Fruit fly (Drosophila melanogaster) whole organism, embryonic: ENCODE results near the gene CG5382.

ENCODE experiments used
- Bdp1 ChIP-seq: fragments of 200-800 bp; sonication (Bioruptor generic); optimal IDR thresholded peaks from 3 replicates; lab custom pipeline; 2016; ENCODE audit warnings: missing biosample characterization, missing genetic modification characterization
- Bgb ChIP-seq: fragments of 200-800 bp; sonication (Bioruptor generic); IDR thresholded peaks from 2 replicates; pipeline ENCODE4 v1.3.6; 2022; ENCODE audit warnings: missing biosample characterization, missing genetic modification characterization; ENCODE audit not compliant: partially characterized antibody
- CG12219 ChIP-seq: fragments of 200-800 bp; sonication (Bioruptor generic); optimal IDR thresholded peaks from 3 replicates; lab custom pipeline; 2018; ENCODE audit warnings: missing biosample characterization, mild to moderate bottlenecking, missing genetic modification characterization
- CG14710 ChIP-seq: fragments of 200-800 bp; sonication (Bioruptor generic); optimal IDR thresholded peaks from 3 replicates; lab custom pipeline; 2019; ENCODE audit warnings: missing biosample characterization, mild to moderate bottlenecking, missing genetic modification characterization, moderate library complexity
- CG14860 ChIP-seq: fragments of 200-800 bp; sonication (Bioruptor generic); IDR thresholded peaks from 3 replicates; pipeline ENCODE4 v1.3.6; 2022; ENCODE audit warnings: missing biosample characterization, missing genetic modification characterization; ENCODE audit not compliant: partially characterized antibody
- CG16813 ChIP-seq: fragments of 200-800 bp; sonication (Bioruptor generic); IDR thresholded peaks from 3 replicates; pipeline ENCODE4 v1.3.6; 2022; ENCODE audit warnings: missing biosample characterization, missing genetic modification characterization; ENCODE audit not compliant: partially characterized antibody
- CG1832 ChIP-seq: fragments of 200-800 bp; sonication (Bioruptor generic); optimal IDR thresholded peaks from 2 replicates; lab custom pipeline; 2017; ENCODE audit warnings: missing biosample characterization, mild to moderate bottlenecking, missing genetic modification characterization, inconsistent platforms
- CG31388 ChIP-seq: fragments of 200-800 bp; sonication (Bioruptor generic); optimal IDR thresholded peaks from 2 replicates; lab custom pipeline; 2016; ENCODE audit warnings: missing biosample characterization, missing genetic modification characterization
- CG34224 ChIP-seq: fragments of 200-800 bp; sonication (Bioruptor generic); IDR thresholded peaks from 3 replicates; pipeline ENCODE4 v1.3.6; 2022; ENCODE audit warnings: missing biosample characterization, missing genetic modification characterization; ENCODE audit not compliant: partially characterized antibody
- CG43689 ChIP-seq: fragments of 200-800 bp; sonication (Bioruptor generic); IDR thresholded peaks from 2 replicates; pipeline ENCODE4 v1.3.6; 2022; ENCODE audit warnings: missing biosample characterization, missing genetic modification characterization
- CG6791 ChIP-seq: fragments of 200-800 bp; sonication (Bioruptor generic); IDR thresholded peaks from 3 replicates; pipeline ENCODE4 v1.3.6; 2022; ENCODE audit warnings: missing biosample characterization, missing genetic modification characterization; ENCODE audit not compliant: partially characterized antibody
- CG8290 ChIP-seq, 3 experiments: fragments of 200-800 bp; sonication (Bioruptor generic); optimal IDR thresholded peaks; 2 replicates each; lab custom pipeline; 2016 to 2019; ENCODE audit warnings: missing biosample characterization in 3 of 3, missing genetic modification characterization in 3 of 3, mild to moderate bottlenecking in 2 of 3, moderate library complexity in 1 of 3
- CG8944 ChIP-seq: fragments of 200-800 bp; sonication (Bioruptor generic); optimal IDR thresholded peaks from 3 replicates; lab custom pipeline; 2016; ENCODE audit warnings: missing biosample characterization, missing genetic modification characterization
- CG9797 ChIP-seq: fragments of 200-800 bp; sonication (Bioruptor generic); optimal IDR thresholded peaks from 3 replicates; lab custom pipeline; 2018; ENCODE audit warnings: missing biosample characterization, mild to moderate bottlenecking, missing genetic modification characterization
- E2f2 ChIP-seq: fragments of 200-800 bp; sonication (Bioruptor generic); IDR thresholded peaks from 2 replicates; pipeline ENCODE4 v1.3.6; 2022; ENCODE audit warnings: missing biosample characterization, missing genetic modification characterization
- Hr51 ChIP-seq, 2 experiments: fragments of 200-800 bp; sonication (Bioruptor generic); optimal IDR thresholded peaks; 2 replicates in 1 of 2; 3 replicates in 1 of 2; lab custom pipeline; 2016 to 2018; ENCODE audit warnings: missing biosample characterization in 2 of 2, missing genetic modification characterization in 2 of 2, mild to moderate bottlenecking in 1 of 2, moderate library complexity in 1 of 2
- Lim3 ChIP-seq: fragments of 200-800 bp; sonication (Bioruptor generic); IDR thresholded peaks from 2 replicates; pipeline ENCODE4 v1.3.6; 2022; ENCODE audit warnings: missing biosample characterization, missing genetic modification characterization
- Med ChIP-seq: fragments of 200-800 bp; sonication (Bioruptor generic); peaks from one replicate; lab custom pipeline; 2016; ENCODE audit warnings: missing biosample characterization, missing genetic modification characterization, mild to moderate bottlenecking, inconsistent platforms, moderate library complexity
- Opbp ChIP-seq: fragments of 200-800 bp; sonication (Bioruptor generic); IDR thresholded peaks from 3 replicates; pipeline ENCODE4 v1.3.6; 2022; ENCODE audit warnings: missing biosample characterization, missing genetic modification characterization; ENCODE audit not compliant: partially characterized antibody
- Poxn ChIP-seq: fragments of 200-800 bp; sonication (Bioruptor generic); IDR thresholded peaks from 2 replicates; pipeline ENCODE4 v1.3.6; 2022; ENCODE audit warnings: missing biosample characterization, missing genetic modification characterization
- Scr ChIP-seq: fragments of 200-800 bp; sonication (Bioruptor generic); IDR thresholded peaks from 2 replicates; pipeline ENCODE4 v1.3.6; 2022; ENCODE audit warnings: missing biosample characterization, missing genetic modification characterization; ENCODE audit not compliant: partially characterized antibody
- Six4 ChIP-seq: fragments of 200-800 bp; sonication (Bioruptor generic); optimal IDR thresholded peaks from 2 replicates; lab custom pipeline; 2016; ENCODE audit warnings: missing biosample characterization, missing genetic modification characterization
- Spps ChIP-seq: fragments of 200-800 bp; sonication (Bioruptor generic); optimal IDR thresholded peaks from 2 replicates; lab custom pipeline; 2018; ENCODE audit warnings: missing biosample characterization, mild to moderate bottlenecking, missing genetic modification characterization
- Trl ChIP-seq, 3 experiments: fragments of >200 bp in 2 of 3; fragments of 200-800 bp in 1 of 3; sonication (Bioruptor generic) in 1 of 3; optimal IDR thresholded peaks; 2 replicates in 1 of 3; 3 replicates in 2 of 3; lab custom pipeline; 2016 to 2017; ENCODE audit warnings: missing biosample characterization in 1 of 3, missing genetic modification characterization in 1 of 3
- Usf ChIP-seq: fragments of 200-800 bp; sonication (Bioruptor generic); optimal IDR thresholded peaks from 2 replicates; lab custom pipeline; 2017; ENCODE audit warnings: missing genotype, missing biosample characterization, missing genetic modification characterization
- Vsx1 ChIP-seq: fragments of 200-800 bp; sonication (Bioruptor generic); optimal IDR thresholded peaks from 2 replicates; lab custom pipeline; 2017; ENCODE audit warnings: missing biosample characterization, mild to moderate bottlenecking, missing genetic modification characterization, missing genetic modification reagents
- amos ChIP-seq: fragments of 200-800 bp; sonication (Bioruptor generic); IDR thresholded peaks from 2 replicates; pipeline ENCODE4 v1.3.6; 2022; ENCODE audit warnings: missing biosample characterization, missing genetic modification characterization; ENCODE audit not compliant: partially characterized antibody
- dan ChIP-seq: fragments of 200-800 bp; sonication (Bioruptor generic); IDR thresholded peaks from 2 replicates; pipeline ENCODE4 v1.3.6; 2022; ENCODE audit warnings: missing biosample characterization, missing genetic modification characterization
- ems ChIP-seq: fragments of 200-800 bp; sonication (Bioruptor generic); optimal IDR thresholded peaks from 3 replicates; lab custom pipeline; 2016; ENCODE audit warnings: missing biosample characterization, missing genetic modification characterization
- exex ChIP-seq: fragments of 200-800 bp; sonication (Bioruptor generic); optimal IDR thresholded peaks from 4 replicates; lab custom pipeline; 2018; ENCODE audit warnings: missing biosample characterization, mild to moderate bottlenecking, missing genetic modification characterization, moderate library complexity
- grn ChIP-seq: fragments of 200-800 bp; sonication (Bioruptor generic); optimal IDR thresholded peaks from 3 replicates; lab custom pipeline; 2017; ENCODE audit warnings: missing biosample characterization, missing genetic modification characterization
- hb ChIP-seq: fragments of 200-800 bp; sonication (Bioruptor generic); IDR thresholded peaks from 3 replicates; pipeline ENCODE4 v1.3.6; 2022; ENCODE audit warnings: missing biosample characterization, missing genetic modification characterization; ENCODE audit not compliant: partially characterized antibody
- hkb ChIP-seq, 2 experiments: fragments of 200-800 bp in 1 of 2; fragments of >200 bp in 1 of 2; sonication (Bioruptor generic) in 1 of 2; IDR thresholded peaks in 1 of 2; optimal IDR thresholded peaks in 1 of 2; 2 replicates each; pipeline versions ENCODE4 v1.3.6 to Lab custom; 2017 to 2022; ENCODE audit warnings: missing biosample characterization in 1 of 2, missing genetic modification characterization in 1 of 2
- lab ChIP-seq: fragments of 200-800 bp; sonication (Bioruptor generic); optimal IDR thresholded peaks from 3 replicates; lab custom pipeline; 2017; ENCODE audit warnings: missing biosample characterization, missing genetic modification characterization, mild to moderate bottlenecking, moderate library complexity, missing genetic modification reagents
- lola ChIP-seq, 3 experiments: fragments of >200 bp in 2 of 3; fragments of 200-800 bp in 1 of 3; sonication (Bioruptor generic) in 1 of 3; optimal IDR thresholded peaks; 2 replicates each; lab custom pipeline; 2017 to 2019; ENCODE audit warnings: missing biosample characterization in 3 of 3, missing genetic modification characterization in 3 of 3, mild to moderate bottlenecking in 1 of 3, moderate library complexity in 1 of 3
- maf-S ChIP-seq: fragments of 200-800 bp; sonication (Bioruptor generic); optimal IDR thresholded peaks from 2 replicates; lab custom pipeline; 2016; ENCODE audit warnings: missing biosample characterization, missing genetic modification characterization
- mld ChIP-seq: fragments of 200-800 bp; sonication (Bioruptor generic); IDR thresholded peaks from 3 replicates; pipeline ENCODE4 v1.3.6; 2022; ENCODE audit warnings: missing biosample characterization, missing genetic modification characterization; ENCODE audit not compliant: partially characterized antibody
- odd ChIP-seq: fragments of 200-800 bp; sonication (Bioruptor generic); optimal IDR thresholded peaks from 2 replicates; lab custom pipeline; 2017; ENCODE audit warnings: missing biosample characterization, mild to moderate bottlenecking, missing genetic modification characterization
- stwl ChIP-seq: fragments of 200-800 bp; sonication (Bioruptor generic); optimal IDR thresholded peaks from 3 replicates; lab custom pipeline; 2018; ENCODE audit warnings: missing biosample characterization, mild to moderate bottlenecking, missing genetic modification characterization, moderate library complexity
- tap ChIP-seq: fragments of 200-800 bp; optimal IDR thresholded peaks from 3 replicates; lab custom pipeline; 2019; ENCODE audit warnings: missing biosample characterization, mild to moderate bottlenecking, missing genetic modification characterization, moderate library complexity
- unc-4 ChIP-seq: fragments of 200-800 bp; sonication (Bioruptor generic); IDR thresholded peaks from 2 replicates; pipeline ENCODE4 v1.3.6; 2022; ENCODE audit warnings: missing biosample characterization, missing genetic modification characterization; ENCODE audit not compliant: partially characterized antibody
- wek ChIP-seq: fragments of 200-800 bp; sonication (Bioruptor generic); optimal IDR thresholded peaks from 3 replicates; lab custom pipeline; 2018; ENCODE audit warnings: missing biosample characterization, mild to moderate bottlenecking, missing genetic modification characterization, moderate library complexity

CG5382 gene

DNA sequence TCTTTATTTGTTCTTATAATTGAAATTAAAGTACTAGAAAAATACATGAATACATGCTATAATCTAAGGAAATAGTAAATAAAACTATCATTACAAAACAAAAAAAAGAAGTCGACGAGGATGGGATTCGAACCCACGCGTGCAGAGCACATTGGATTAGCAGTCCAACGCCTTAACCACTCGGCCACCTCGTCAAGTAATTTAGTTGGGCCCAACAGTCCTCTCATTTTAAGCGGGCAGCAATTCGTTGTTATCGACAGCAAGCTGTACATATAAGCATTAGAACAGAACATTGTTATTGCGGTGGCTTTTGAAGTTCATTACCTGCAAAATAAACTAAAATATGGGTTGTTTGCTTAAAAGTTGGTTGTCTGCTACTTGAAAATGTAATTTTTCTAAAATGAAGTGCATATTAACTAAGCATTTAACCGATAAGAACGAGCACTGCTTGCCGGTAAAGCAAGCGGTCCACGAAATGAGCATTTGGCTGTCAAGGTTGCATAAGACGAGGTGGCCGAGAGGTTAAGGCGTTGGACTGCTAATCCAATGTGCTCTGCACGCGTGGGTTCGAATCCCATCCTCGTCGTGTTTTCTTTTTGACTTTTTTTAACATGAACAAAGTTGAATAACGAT is 31.4 kb upstream of the CG5382 start (continued):
- TF ChIP-seq CG14710 (tag; lab: Kevin White, UChicago) (peak; percentile 5), tap (no peak), stwl (tag; lab: Kevin White, UChicago) (no peak), unc-4 (GFP tag; lab: Robert Waterston, UW) (peak; percentile 44; the same call in 1 of the 2 replicates), odd (GFP tag; lab: Kevin White, UChicago) (no peak), Opbp (GFP tag; lab: Robert Waterston, UW) (peak; percentile 92), Med (GFP tag; lab: Kevin White, UChicago) (peak; percentile 63), maf-S (GFP tag; lab: Kevin White, UChicago) (no peak), Usf (GFP tag; lab: Kevin White, UChicago) (no peak), Six4 (GFP tag; lab: Kevin White, UChicago) (no peak), wek (no peak), Poxn (GFP tag; lab: Robert Waterston, UW) (no peak), ems (GFP tag; lab: Kevin White, UChicago) (no peak), lab (GFP tag; lab: Kevin White, UChicago) (no peak), lola (GFP tag; optimal IDR thresholded peaks at IDR 0.05; lab: Kevin White, UChicago) (no peak), CG1832 (GFP tag; lab: Kevin White, UChicago) (no peak)

DNA sequence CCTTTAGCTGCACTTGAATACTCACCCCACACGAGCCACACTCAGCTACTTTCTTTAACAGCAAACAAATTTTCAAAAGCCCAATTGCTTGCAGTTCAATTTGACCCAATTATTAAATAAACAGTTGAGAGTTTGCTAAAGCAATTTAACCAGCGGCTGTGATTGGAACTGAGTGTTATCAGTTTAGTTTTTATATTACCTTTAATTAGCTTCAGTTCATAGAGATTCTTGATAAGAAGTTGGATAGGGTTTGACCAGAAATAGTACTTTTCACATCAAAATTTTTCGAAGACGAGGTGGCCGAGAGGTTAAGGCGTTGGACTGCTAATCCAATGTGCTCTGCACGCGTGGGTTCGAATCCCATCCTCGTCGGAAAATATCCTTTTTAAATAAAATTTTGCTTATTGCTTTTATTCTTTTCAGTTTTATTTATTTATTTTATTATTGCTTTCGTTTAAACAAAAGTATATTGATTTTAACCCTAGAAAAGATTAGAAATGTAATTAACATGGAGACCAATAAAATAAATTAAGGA is 30.5 kb upstream of the CG5382 start:
- TF ChIP-seq dan (GFP tag; lab: Robert Waterston, UW) (no peak), Vsx1 (GFP tag; lab: Kevin White, UChicago) (peak; percentile 85), CG6791 (GFP tag; lab: Robert Waterston, UW) (peak; percentile 74), Hr51 (GFP tag; optimal IDR thresholded peaks at IDR 0.05; lab: Kevin White, UChicago) (no peak), Lim3 (GFP tag; lab: Robert Waterston, UW) (peak; percentile 19; the same call in 1 of the 2 replicates), hkb (optimal IDR thresholded peaks at IDR 0.05; lab: Kevin White, UChicago) (no peak), hkb (GFP tag; IDR thresholded peaks at IDR 0.05; lab: Robert Waterston, UW) (no peak), E2f2 (GFP tag; lab: Robert Waterston, UW) (no peak), amos (GFP tag; lab: Robert Waterston, UW) (peak; percentile 78; the same call in 1 of the 2 replicates), CG8290 (GFP tag; optimal IDR thresholded peaks at IDR 0.05; lab: Kevin White, UChicago) (no peak), CG8290 (tag; optimal IDR thresholded peaks at IDR 0.05; lab: Kevin White, UChicago) (peak in 1 of 2 experiments; percentile 22), Med (GFP tag; lab: Kevin White, UChicago) (peak; percentile 25), CG16813 (GFP tag; lab: Robert Waterston, UW) (peak; percentile 66), exex (tag; lab: Kevin White, UChicago) (peak; percentile 88), CG12219 (GFP tag; lab: Kevin White, UChicago) (no peak), CG14860 (GFP tag; lab: Robert Waterston, UW) (0 out of 3 replicates have a peak, but pooled peaks have one; percentile 35), CG9797 (GFP tag; lab: Kevin White, UChicago) (no peak), Bdp1 (GFP tag; lab: Kevin White, UChicago) (peak; percentile 94), Opbp (GFP tag; lab: Robert Waterston, UW) (peak; percentile 55; the same call in 1 of the 3 replicates), Spps (tag; lab: Kevin White, UChicago) (no peak), Scr (GFP tag; lab: Robert Waterston, UW) (peak; percentile 7; the same call in 1 of the 2 replicates), hb (no peak), CG31388 (GFP tag; lab: Kevin White, UChicago) (no peak), grn (peak; percentile 73), Bgb (peak; percentile 50; the same call in 1 of the 2 replicates), lab (GFP tag; lab: Kevin White, UChicago) (no peak), CG34224 (GFP tag; lab: Robert Waterston, UW) (no peak), CG43689 (GFP tag; lab: Robert Waterston, UW) (no peak), Trl (optimal IDR thresholded peaks at IDR 0.05; lab: Kevin White, UChicago) (no peak), Trl (GFP tag; optimal IDR thresholded peaks at IDR 0.05; lab: Kevin White, UChicago) (no peak), mld (0 out of 3 replicates have a peak, but pooled peaks have one; percentile 31), CG8944 (GFP tag; lab: Kevin White, UChicago) (no peak)
